Worm (Caenorhabditis elegans) whole organism, L2 larva: ENCODE measurements around the gene gos-28.

Experiments used
- F13H6.1 ChIP-seq: sonication (generic microtip); optimal IDR thresholded peaks from 2 replicates; lab custom pipeline; 2016; ENCODE audit warnings: missing genetic modification characterization, missing compliant biosample characterization
- R02D3.7 ChIP-seq: fragments of 150-350 bp; optimal IDR thresholded peaks from 2 replicates; lab custom pipeline; 2014; ENCODE audit warnings: missing biosample characterization, missing genetic modification characterization
- Y55F3AM.14 ChIP-seq: fragments of 200-800 bp; sonication (Bioruptor generic); optimal IDR thresholded peaks from 2 replicates; lab custom pipeline; 2018; ENCODE audit warnings: mild to moderate bottlenecking, missing genetic modification characterization, missing compliant biosample characterization
- ZK546.5 ChIP-seq: sonication (generic microtip); optimal IDR thresholded peaks from 2 replicates; lab custom pipeline; 2017; ENCODE audit warnings: missing biosample characterization, missing genetic modification characterization
- alr-1 ChIP-seq: fragments of 150-350 bp; optimal IDR thresholded peaks from 2 replicates; lab custom pipeline; 2014; ENCODE audit warnings: missing biosample characterization, missing genetic modification characterization
- aly-2 ChIP-seq: fragments of 150-350 bp; optimal IDR thresholded peaks from 2 replicates; lab custom pipeline; 2014; ENCODE audit warnings: missing biosample characterization, missing genetic modification characterization
- blmp-1 ChIP-seq: sonication (generic microtip); optimal IDR thresholded peaks from 2 replicates; lab custom pipeline; 2017; ENCODE audit warnings: missing genetic modification characterization, mild to moderate bottlenecking, missing compliant biosample characterization, antibody characterized with exemption, moderate library complexity; ENCODE audit not compliant: insufficient read depth
- ceh-82 ChIP-seq: fragments of 150-350 bp; optimal IDR thresholded peaks from 2 replicates; lab custom pipeline; 2014; ENCODE audit warnings: missing biosample characterization, missing genetic modification characterization
- crh-2 ChIP-seq: sonication (generic microtip); optimal IDR thresholded peaks from 2 replicates; lab custom pipeline; 2017; ENCODE audit warnings: missing biosample characterization, missing genetic modification characterization
- dmd-4 ChIP-seq: sonication (generic microtip); optimal IDR thresholded peaks from 2 replicates; lab custom pipeline; 2017; ENCODE audit warnings: missing biosample characterization, missing genetic modification characterization
- egl-27 ChIP-seq: sonication (generic microtip); optimal IDR thresholded peaks from 3 replicates; lab custom pipeline; 2017; ENCODE audit warnings: missing biosample characterization, missing genetic modification reagents, missing genetic modification characterization
- elt-1 ChIP-seq: fragments of 150-350 bp; optimal IDR thresholded peaks from 2 replicates; lab custom pipeline; 2014; ENCODE audit warnings: missing biosample characterization, missing genetic modification characterization
- elt-3 ChIP-seq: sonication (generic microtip); optimal IDR thresholded peaks from 2 replicates; lab custom pipeline; 2017; ENCODE audit warnings: missing biosample characterization, missing genetic modification characterization
- fos-1 ChIP-seq: fragments of 150-350 bp; optimal IDR thresholded peaks from 2 replicates; lab custom pipeline; 2014; ENCODE audit warnings: missing biosample characterization, missing genetic modification characterization
- gmeb-1 ChIP-seq: fragments of 150-350 bp; optimal IDR thresholded peaks from 2 replicates; lab custom pipeline; 2014; ENCODE audit warnings: missing biosample characterization, missing genetic modification characterization
- lin-11 ChIP-seq: fragments of 150-350 bp; sonication (generic microtip); optimal IDR thresholded peaks from 2 replicates; lab custom pipeline; 2014; ENCODE audit warnings: missing biosample characterization, missing genetic modification characterization, inconsistent platforms, mixed read lengths
- lin-13 ChIP-seq: fragments of 150-350 bp; optimal IDR thresholded peaks from 2 replicates; lab custom pipeline; 2014; ENCODE audit warnings: missing biosample characterization, missing genetic modification reagents, missing genetic modification characterization
- lin-39 ChIP-seq: fragments of 150-350 bp; optimal IDR thresholded peaks from 2 replicates; lab custom pipeline; 2014; ENCODE audit warnings: missing biosample characterization, missing genetic modification reagents, missing genetic modification characterization
- lsy-2 ChIP-seq, 2 experiments: fragments of 150-350 bp in 1 of 2; sonication (generic microtip) in 1 of 2; optimal IDR thresholded peaks; 2 replicates each; lab custom pipeline; 2014 to 2017; ENCODE audit warnings: missing biosample characterization in 2 of 2, missing genetic modification characterization in 2 of 2
- mab-5 ChIP-seq: fragments of 150-350 bp; optimal IDR thresholded peaks from 2 replicates; lab custom pipeline; 2014; ENCODE audit warnings: missing biosample characterization, missing genetic modification characterization
- mbf-1 ChIP-seq: sonication (generic microtip); optimal IDR thresholded peaks from 2 replicates; lab custom pipeline; 2017; ENCODE audit warnings: missing biosample characterization, missing genetic modification characterization
- mdl-1 ChIP-seq, 2 experiments: fragments of 150-350 bp in 1 of 2; sonication (generic microtip) in 1 of 2; optimal IDR thresholded peaks; 2 replicates each; lab custom pipeline; 2017; ENCODE audit warnings: missing biosample characterization in 2 of 2, missing genetic modification characterization in 2 of 2
- nhr-10 ChIP-seq: sonication (generic microtip); optimal IDR thresholded peaks from 2 replicates; lab custom pipeline; 2017; ENCODE audit warnings: missing biosample characterization, missing genetic modification characterization
- nhr-11 ChIP-seq: fragments of 150-350 bp; optimal IDR thresholded peaks from 2 replicates; lab custom pipeline; 2014; ENCODE audit warnings: missing biosample characterization, missing genetic modification characterization
- nhr-12 ChIP-seq: fragments of 150-350 bp; optimal IDR thresholded peaks from 2 replicates; lab custom pipeline; 2014; ENCODE audit warnings: missing biosample characterization, missing genetic modification characterization
- nhr-129 ChIP-seq: fragments of 150-350 bp; optimal IDR thresholded peaks from 2 replicates; lab custom pipeline; 2014; ENCODE audit warnings: missing biosample characterization, missing genetic modification characterization
- nhr-21 ChIP-seq: fragments of 150-350 bp; optimal IDR thresholded peaks from 2 replicates; lab custom pipeline; 2014; ENCODE audit warnings: missing biosample characterization, missing genetic modification characterization
- nhr-23 ChIP-seq: fragments of 150-350 bp; optimal IDR thresholded peaks from 2 replicates; lab custom pipeline; 2014; ENCODE audit warnings: missing biosample characterization, missing genetic modification reagents, missing genetic modification characterization
- nhr-237 ChIP-seq: fragments of 150-350 bp; optimal IDR thresholded peaks from 2 replicates; lab custom pipeline; 2014; ENCODE audit warnings: missing biosample characterization, missing genetic modification characterization
- nhr-25 ChIP-seq: fragments of 150-350 bp; sonication (generic microtip); optimal IDR thresholded peaks from 3 replicates; lab custom pipeline; 2014; ENCODE audit warnings: missing biosample characterization, missing genetic modification characterization
- nhr-6 ChIP-seq: fragments of 150-350 bp; optimal IDR thresholded peaks from 2 replicates; lab custom pipeline; 2014; ENCODE audit warnings: missing biosample characterization, missing genetic modification characterization
- sem-4 ChIP-seq: fragments of 150-350 bp; optimal IDR thresholded peaks from 2 replicates; lab custom pipeline; 2014; ENCODE audit warnings: missing biosample characterization, missing genetic modification reagents, missing genetic modification characterization
- skn-1 ChIP-seq: sonication (generic microtip); optimal IDR thresholded peaks from 2 replicates; lab custom pipeline; 2017; ENCODE audit warnings: missing biosample characterization, missing genetic modification characterization
- sma-3 ChIP-seq: sonication (generic microtip); optimal IDR thresholded peaks from 2 replicates; lab custom pipeline; 2016; ENCODE audit warnings: missing genetic modification reagents, missing genetic modification characterization, missing compliant biosample characterization
- sma-9 ChIP-seq, 2 experiments: fragments of 150-350 bp in 1 of 2; sonication (generic microtip) in 1 of 2; optimal IDR thresholded peaks; 2 replicates each; lab custom pipeline; 2014 to 2016; ENCODE audit warnings: missing genetic modification characterization in 2 of 2, mild to moderate bottlenecking in 1 of 2, missing biosample characterization in 1 of 2, missing compliant biosample characterization in 1 of 2, missing genetic modification reagents in 1 of 2, moderate library complexity in 1 of 2
- snpc-4 ChIP-seq: fragments of 150-350 bp; optimal IDR thresholded peaks from 2 replicates; lab custom pipeline; 2014; ENCODE audit warnings: missing biosample characterization, missing genetic modification characterization
- unc-39 ChIP-seq: fragments of 150-350 bp; optimal IDR thresholded peaks from 2 replicates; lab custom pipeline; 2014; ENCODE audit warnings: missing biosample characterization, missing genetic modification characterization
- unc-55 ChIP-seq: fragments of 150-350 bp; sonication (generic microtip); optimal IDR thresholded peaks from 3 replicates; lab custom pipeline; 2014; ENCODE audit warnings: missing biosample characterization, missing genetic modification reagents, missing genetic modification characterization
- zag-1 ChIP-seq: fragments of 150-350 bp; optimal IDR thresholded peaks from 2 replicates; lab custom pipeline; 2014; ENCODE audit warnings: missing biosample characterization, missing genetic modification characterization
- ztf-4 ChIP-seq: fragments of 150-350 bp; optimal IDR thresholded peaks from 2 replicates; lab custom pipeline; 2014; ENCODE audit warnings: missing biosample characterization, missing genetic modification characterization

The gos-28 gene

DNA sequence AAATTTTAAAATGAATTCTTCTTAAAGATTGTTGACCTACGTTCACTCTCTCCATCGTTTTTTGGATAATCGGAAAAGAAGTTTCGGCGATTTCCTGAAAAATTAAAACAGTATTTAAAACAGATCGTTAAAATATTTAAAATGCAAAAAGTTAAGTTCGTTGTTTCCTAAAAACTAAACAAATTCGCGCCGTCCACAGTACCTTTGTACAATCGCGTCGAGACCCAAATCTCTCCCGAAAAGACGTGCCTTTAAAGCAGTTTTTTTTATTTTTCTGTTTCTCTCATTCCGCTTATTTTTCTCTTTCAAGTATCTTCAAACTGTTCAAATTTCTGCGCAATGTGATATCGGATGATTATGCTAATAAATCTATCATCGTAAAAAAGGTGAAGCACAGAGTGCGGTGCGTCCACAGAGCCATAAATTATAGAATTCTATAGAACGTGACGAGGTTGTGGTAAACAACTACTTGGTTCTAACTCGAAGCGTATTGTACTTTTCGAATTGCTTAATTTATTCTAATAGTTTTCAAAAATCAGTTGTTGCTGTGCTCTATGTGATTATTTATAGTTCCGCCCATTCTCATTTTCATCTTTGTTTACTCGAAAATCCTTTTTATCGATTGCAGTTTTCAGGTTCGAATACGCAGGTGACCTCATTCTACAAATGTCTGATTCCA is 38.2 kb downstream of the gos-28 start, which contains the start of the genes F56C9.6 and F56C9.3:
Gene F56C9.6, minus strand, starts transcription at position 112 of the 679 bp plus-strand sequence.
Gene F56C9.3, plus strand, starts transcription at position 629 of the 679 bp plus-strand sequence.
- TF ChIP-seq aly-2 (tag; lab: Kevin White, UChicago) (no peak), fos-1 (tag; lab: Kevin White, UChicago) (no peak)
- TF ChIP-seq, all 48 proteins: peak for 0

DNA sequence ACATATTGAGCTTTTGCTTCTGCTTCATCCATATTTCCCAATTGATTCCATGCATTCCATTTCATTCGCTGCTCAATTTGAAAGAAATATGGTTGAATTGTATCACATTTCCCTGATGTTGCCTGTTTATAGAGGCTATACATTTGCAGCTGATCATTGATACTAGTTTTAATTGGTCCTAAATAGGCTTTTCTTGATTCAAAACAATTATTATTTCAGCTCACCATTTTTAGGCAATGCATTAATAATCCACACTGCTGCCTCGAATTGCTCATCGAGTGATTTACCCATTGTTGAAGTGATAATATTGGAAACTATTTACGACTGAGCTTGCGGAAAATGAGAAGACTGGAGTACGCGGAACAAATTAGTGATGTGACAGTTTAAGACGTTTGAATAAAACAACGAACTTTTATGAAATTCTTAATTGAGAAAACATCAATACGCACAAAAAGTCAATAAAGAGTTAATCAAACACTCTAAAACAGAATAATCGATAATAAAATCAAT is 40.3 kb downstream of the gos-28 start, which contains the start of gene acbp-4:
Gene acbp-4, minus strand, starts transcription at position 510 of the 510 bp plus-strand sequence.
- TF ChIP-seq Y55F3AM.14 (GFP tag; lab: Kevin White, UChicago) (no peak), skn-1 (tag; lab: Kevin White, UChicago) (no peak), nhr-25 (tag; lab: Kevin White, UChicago) (no peak), crh-2 (no peak), lin-39 (tag; lab: Kevin White, UChicago) (no peak), snpc-4 (no peak), zag-1 (no peak), ZK546.5 (no peak), nhr-6 (tag; lab: Kevin White, UChicago) (no peak), unc-39 (tag; lab: Kevin White, UChicago) (no peak), ceh-82 (tag; lab: Kevin White, UChicago) (no peak), alr-1 (no peak), F13H6.1 (no peak), nhr-12 (tag; lab: Kevin White, UChicago) (no peak), dmd-4 (no peak), mab-5 (no peak), nhr-10 (no peak), nhr-11 (tag; lab: Kevin White, UChicago) (no peak), sma-3 (GFP tag; lab: Kevin White, UChicago) (no peak)

DNA sequence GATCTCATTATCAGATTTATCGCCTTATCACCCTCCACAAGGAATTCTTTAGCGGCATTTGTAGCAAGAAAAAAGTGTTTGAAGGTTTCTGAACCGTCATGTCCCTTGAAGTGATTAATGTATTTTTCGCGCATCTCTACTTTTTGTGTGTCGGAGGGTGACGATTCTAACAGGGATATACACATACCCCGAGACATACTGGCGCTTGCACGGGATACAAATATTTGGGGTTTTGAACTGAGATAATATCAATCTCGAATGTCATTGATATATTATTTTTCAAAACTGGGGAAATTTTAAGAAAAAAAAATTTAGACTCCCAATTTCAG is 43.4 kb downstream of the gos-28 start:
- TF ChIP-seq fos-1 (tag; lab: Kevin White, UChicago) = peak; percentile 19
- peak; percentile 37 for TF ChIP-seq sma-9 (GFP tag; optimal IDR thresholded peaks at IDR 0.05; lab: Kevin White, UChicago)
- no peak for TF ChIP-seq sma-9 (tag; optimal IDR thresholded peaks at IDR 0.05; lab: Kevin White, UChicago)
- no peak for TF ChIP-seq nhr-129 (tag; lab: Kevin White, UChicago)
- peak; percentile 9 for TF ChIP-seq egl-27 (tag; lab: Kevin White, UChicago)
- no peak for TF ChIP-seq mbf-1 (tag; lab: Kevin White, UChicago)
- peak; percentile 93 for TF ChIP-seq sma-3 (GFP tag; lab: Kevin White, UChicago)
- TF ChIP-seq gmeb-1 = no peak
- peak; percentile 73 for TF ChIP-seq nhr-21
- TF ChIP-seq, all 48 proteins: peak for 5

DNA sequence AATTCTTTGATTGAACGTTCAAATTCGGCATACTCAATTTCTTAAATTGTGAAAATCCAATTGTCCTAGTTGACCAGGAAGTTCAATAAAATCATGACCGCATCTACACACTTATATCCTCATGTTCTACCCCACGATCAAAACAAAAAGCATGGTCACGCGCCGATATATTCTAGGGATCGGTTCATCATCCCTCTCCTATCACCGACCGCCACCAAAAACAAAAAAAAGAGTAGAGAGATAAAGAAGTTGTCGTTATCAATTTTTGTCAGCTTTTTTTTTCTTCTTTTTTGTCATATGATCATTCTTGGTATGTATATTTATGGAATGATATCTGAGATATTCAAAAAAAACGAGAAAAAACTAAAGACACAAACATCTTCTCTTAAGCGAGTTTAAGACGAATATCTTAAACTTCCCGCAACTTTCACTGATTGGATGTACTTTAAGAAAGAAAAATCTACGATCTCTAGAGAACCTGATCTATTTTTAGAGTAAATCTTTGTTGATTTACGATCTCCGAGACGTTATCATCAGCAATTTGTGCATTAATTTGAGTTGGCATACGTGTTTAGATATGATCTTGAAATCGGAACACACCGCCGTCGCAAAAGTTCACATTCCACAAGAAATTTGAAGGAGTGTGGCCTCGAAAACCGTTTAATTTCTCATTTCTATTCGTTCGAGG is 43.9 kb downstream of the gos-28 start:
- no peak for TF ChIP-seq lin-13 (GFP tag; lab: Kevin White, UChicago)
- TF ChIP-seq mbf-1 (tag; lab: Kevin White, UChicago) = no peak
- no peak for TF ChIP-seq nhr-237 (tag; lab: Kevin White, UChicago)
- peak; percentile 61 for TF ChIP-seq nhr-21
- TF ChIP-seq sma-9 (GFP tag; optimal IDR thresholded peaks at IDR 0.05; lab: Kevin White, UChicago) = peak; percentile 34
- no peak for TF ChIP-seq sma-9 (tag; optimal IDR thresholded peaks at IDR 0.05; lab: Kevin White, UChicago)
- no peak for TF ChIP-seq ceh-82 (tag; lab: Kevin White, UChicago)
- TF ChIP-seq nhr-10 = no peak
- no peak for TF ChIP-seq R02D3.7 (tag; lab: Kevin White, UChicago)
- no peak for TF ChIP-seq sem-4 (tag; lab: Kevin White, UChicago)
- TF ChIP-seq alr-1 = no peak
- TF ChIP-seq unc-55 (GFP tag; lab: Kevin White, UChicago) = no peak
- no peak for TF ChIP-seq unc-39 (tag; lab: Kevin White, UChicago)
- TF ChIP-seq elt-1 (tag; lab: Kevin White, UChicago) = peak; percentile 85
- TF ChIP-seq mdl-1 (tag; optimal IDR thresholded peaks at IDR 0.05; lab: Kevin White, UChicago) = peak in 1 of 2 experiments; percentile 22
- no peak for TF ChIP-seq ZK546.5
- peak; percentile 27 for TF ChIP-seq gmeb-1
- no peak for TF ChIP-seq ztf-4 (tag; lab: Kevin White, UChicago)
- TF ChIP-seq F13H6.1 = no peak
- TF ChIP-seq nhr-23 = no peak
- TF ChIP-seq sma-3 (GFP tag; lab: Kevin White, UChicago) = peak; percentile 61
- TF ChIP-seq nhr-25 (tag; lab: Kevin White, UChicago) = no peak
- no peak for TF ChIP-seq aly-2 (tag; lab: Kevin White, UChicago)
- peak; percentile 26 for TF ChIP-seq blmp-1 (tag; lab: Kevin White, UChicago)
- no peak for TF ChIP-seq crh-2
- no peak for TF ChIP-seq snpc-4
- TF ChIP-seq nhr-12 (tag; lab: Kevin White, UChicago) = no peak
- peak; percentile 5 for TF ChIP-seq nhr-129 (tag; lab: Kevin White, UChicago)
- no peak for TF ChIP-seq nhr-11 (tag; lab: Kevin White, UChicago)
- no peak for TF ChIP-seq elt-3 (tag; lab: Kevin White, UChicago)
- no peak for TF ChIP-seq lin-11
- TF ChIP-seq egl-27 (tag; lab: Kevin White, UChicago) = no peak
- TF ChIP-seq nhr-6 (tag; lab: Kevin White, UChicago) = no peak
- peak in 1 of 2 experiments; percentile 33 for TF ChIP-seq lsy-2 (tag; optimal IDR thresholded peaks at IDR 0.05; lab: Kevin White, UChicago)
